Worm (Caenorhabditis elegans) whole organism, L2 larva: ENCODE results near the gene clec-222.

Source experiments
- ceh-82 ChIP-seq: fragments of 150-350 bp; optimal IDR thresholded peaks from 2 replicates; lab custom pipeline; 2014; ENCODE audit warnings: missing biosample characterization, missing genetic modification characterization
- lsy-2 ChIP-seq, 2 experiments: fragments of 150-350 bp in 1 of 2; sonication (generic microtip) in 1 of 2; optimal IDR thresholded peaks; 2 replicates each; lab custom pipeline; 2014 to 2017; ENCODE audit warnings: missing biosample characterization in 2 of 2, missing genetic modification characterization in 2 of 2
- nhr-237 ChIP-seq: fragments of 150-350 bp; optimal IDR thresholded peaks from 2 replicates; lab custom pipeline; 2014; ENCODE audit warnings: missing biosample characterization, missing genetic modification characterization

DNA sequence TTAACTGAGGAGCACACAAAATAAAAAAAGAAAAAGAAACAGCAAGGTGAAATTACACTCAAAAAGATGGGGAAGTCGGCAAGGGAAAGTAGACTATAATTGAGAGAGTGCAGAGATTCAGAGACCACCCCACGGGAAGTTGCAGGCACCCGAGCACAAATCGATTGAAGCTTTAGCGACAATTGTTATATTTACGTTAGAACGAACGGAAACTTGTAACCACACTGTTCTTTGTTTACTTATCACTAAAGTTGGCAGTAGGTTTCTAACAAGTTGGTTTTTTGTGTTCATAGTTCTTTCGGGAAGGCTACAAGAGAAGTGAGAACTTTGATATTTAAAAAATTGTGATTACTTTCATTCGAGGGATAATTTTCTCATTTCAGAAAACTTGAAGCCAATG is 50.6 kb downstream of the clec-222 start, which contains the start of gene F47G9.4:
- no peak for TF ChIP-seq lsy-2 (tag; optimal IDR thresholded peaks at IDR 0.05; lab: Kevin White, UChicago)
- TF ChIP-seq ceh-82 (tag; lab: Kevin White, UChicago): no peak
- TF ChIP-seq nhr-237 (tag; lab: Kevin White, UChicago): no peak
